Fruit fly (Drosophila melanogaster) Kc167 (cell line): ENCODE measurements around the gene CG15432.

ENCODE experiments used
- Myc ChIP-seq: fragments of >200 bp; optimal IDR thresholded peaks from 2 replicates; lab custom pipeline; 2017; ENCODE audit warnings: missing external identifiers
- Sin3A ChIP-seq: fragments of >200 bp; optimal IDR thresholded peaks from 2 replicates; lab custom pipeline; 2018; ENCODE audit warnings: missing external identifiers
- h ChIP-seq: fragments of >200 bp; optimal IDR thresholded peaks from 3 replicates; lab custom pipeline; 2018; ENCODE audit warnings: missing external identifiers
- psq ChIP-seq: fragments of >200 bp; optimal IDR thresholded peaks from 2 replicates; lab custom pipeline; 2017; ENCODE audit warnings: missing external identifiers
- ttk ChIP-seq: sonication (Bioruptor generic); optimal IDR thresholded peaks from 2 replicates; lab custom pipeline; 2017; ENCODE audit warnings: missing external identifiers

DNA sequence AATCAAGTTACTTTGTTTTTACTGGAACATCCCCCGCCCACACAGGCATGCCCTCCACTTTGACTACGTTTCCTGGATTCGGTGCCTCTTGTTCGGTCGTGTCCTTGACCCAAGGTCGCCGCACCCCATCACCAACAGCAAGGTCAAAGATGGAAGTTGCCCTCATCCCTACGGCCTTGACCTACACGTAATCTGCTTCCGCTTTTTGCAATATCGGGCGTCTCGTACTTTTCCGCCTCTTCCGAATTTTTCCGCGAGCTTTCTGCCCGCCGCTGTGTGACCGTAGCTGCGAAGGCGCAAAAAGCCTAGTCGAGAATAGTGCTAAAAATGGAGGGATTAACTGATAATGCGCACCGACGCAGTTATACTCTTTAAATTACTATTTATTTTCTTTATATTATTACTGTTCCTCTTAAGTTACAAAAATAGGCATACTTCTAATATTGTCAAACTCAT lies 14.4 kb downstream of the CG15432 start, which contains the start of gene Gs1l:
- TF ChIP-seq h (lab: Kevin White, UChicago) (no peak), psq (no peak), Myc (lab: Kevin White, UChicago) (no peak), ttk (lab: Kevin White, UChicago) (no peak), Sin3A (lab: Kevin White, UChicago) (no peak)
